Worm (Caenorhabditis elegans) whole organism, L1 larva: ENCODE results near the gene C28A5.1.
A peak's percentile ranks its signal among the peaks of the same experiment; 100 is the strongest.

Experiments used
- fkh-10 ChIP-seq: sonication (generic microtip); optimal IDR thresholded peaks from 2 replicates; lab custom pipeline; 2017; ENCODE audit warnings: missing biosample characterization, missing genetic modification reagents, missing genetic modification characterization
- fkh-4 ChIP-seq: sonication (generic microtip); optimal IDR thresholded peaks from 2 replicates; lab custom pipeline; 2016; ENCODE audit warnings: missing compliant biosample characterization, missing genetic modification characterization, borderline replicate concordance
- fos-1 ChIP-seq: fragments of 150-350 bp; optimal IDR thresholded peaks from 2 replicates; lab custom pipeline; 2014; ENCODE audit warnings: missing biosample characterization, missing genetic modification characterization
- lin-35 ChIP-seq, 2 experiments: fragments of 150-350 bp; optimal IDR thresholded peaks; 2 replicates each; lab custom pipeline; 2014; ENCODE audit warnings: missing biosample characterization in 2 of 2, missing genetic modification characterization in 2 of 2, missing genetic modification reagents in 2 of 2
- lin-39 ChIP-seq: fragments of 150-350 bp; optimal IDR thresholded peaks from 2 replicates; lab custom pipeline; 2014; ENCODE audit warnings: missing biosample characterization, missing genetic modification reagents, missing genetic modification characterization
- mep-1 ChIP-seq: fragments of 150-350 bp; optimal IDR thresholded peaks from 2 replicates; lab custom pipeline; 2014; ENCODE audit warnings: missing biosample characterization, missing genetic modification characterization
- nhr-11 ChIP-seq: fragments of 150-350 bp; optimal IDR thresholded peaks from 2 replicates; lab custom pipeline; 2014; ENCODE audit warnings: missing biosample characterization, missing genetic modification characterization
- nhr-20 ChIP-seq: sonication (generic microtip); optimal IDR thresholded peaks from 2 replicates; lab custom pipeline; 2016; ENCODE audit warnings: mild to moderate bottlenecking, missing genetic modification characterization, missing compliant biosample characterization
- swsn-7 ChIP-seq: sonication (generic microtip); optimal IDR thresholded peaks from 2 replicates; lab custom pipeline; 2016; ENCODE audit warnings: missing genetic modification characterization, missing compliant biosample characterization
- unc-62 ChIP-seq: fragments of 150-350 bp; optimal IDR thresholded peaks from 2 replicates; lab custom pipeline; 2014; ENCODE audit warnings: missing biosample characterization, missing genetic modification reagents, missing genetic modification characterization
- vab-15 ChIP-seq: sonication (generic microtip); optimal IDR thresholded peaks from 2 replicates; lab custom pipeline; 2017; ENCODE audit warnings: missing genotype, mild to moderate bottlenecking, missing genetic modification characterization, missing compliant biosample characterization
- zag-1 ChIP-seq: fragments of 150-350 bp; optimal IDR thresholded peaks from 2 replicates; lab custom pipeline; 2014; ENCODE audit warnings: missing biosample characterization, missing genetic modification characterization
- ztf-11 ChIP-seq, 2 experiments: sonication (generic microtip); optimal IDR thresholded peaks; 2 replicates each; lab custom pipeline; 2016 to 2017; ENCODE audit warnings: missing genetic modification characterization in 2 of 2, missing biosample characterization in 1 of 2, missing compliant biosample characterization in 1 of 2

- TF ChIP-seq vab-15 (tag; lab: Kevin White, UChicago) (no peak), nhr-20 (tag; lab: Kevin White, UChicago) (no peak), ztf-11 (tag; optimal IDR thresholded peaks at IDR 0.05; lab: Kevin White, UChicago) (no peak), fkh-4 (tag; lab: Kevin White, UChicago) (no peak), mep-1 (tag; lab: Kevin White, UChicago) (no peak), lin-35 (GFP tag; optimal IDR thresholded peaks at IDR 0.05; lab: Kevin White, UChicago) (peak in 1 of 2 experiments; percentile 34), nhr-11 (tag; lab: Kevin White, UChicago) (no peak), lin-39 (no peak), unc-62 (GFP tag; lab: Kevin White, UChicago) (no peak), fos-1 (tag; lab: Kevin White, UChicago) (no peak), swsn-7 (tag; lab: Kevin White, UChicago) (no peak), fkh-10 (GFP tag; lab: Kevin White, UChicago) (no peak), zag-1 (no peak)
These were observed 15.2 kb upstream of the C28A5.1 start for ce11 chrIII:4449357-4449756.
